Worm (Caenorhabditis elegans) whole organism, L1 larva: ENCODE data around the gene rbm-22.

ENCODE experiments used
- alr-1 ChIP-seq: fragments of 200-800 bp; sonication (Bioruptor generic); optimal IDR thresholded peaks from 2 replicates; lab custom pipeline; 2018; ENCODE audit warnings: borderline replicate concordance, mild to moderate bottlenecking, missing genetic modification characterization, missing compliant biosample characterization
- ama-1 ChIP-seq: fragments of 150-350 bp; optimal IDR thresholded peaks from 2 replicates; lab custom pipeline; 2014
- ceh-88 ChIP-seq: fragments of 200-800 bp; sonication (Bioruptor generic); IDR thresholded peaks from 2 replicates; pipeline ENCODE4 v1.3.6; 2022; ENCODE audit warnings: missing genetic modification characterization, missing compliant biosample characterization
- hlh-4 ChIP-seq: sonication (generic microtip); optimal IDR thresholded peaks from 2 replicates; lab custom pipeline; 2016; ENCODE audit warnings: mild to moderate bottlenecking, missing genetic modification characterization, missing compliant biosample characterization
- lin-13 ChIP-seq: fragments of 150-350 bp; optimal IDR thresholded peaks from 2 replicates; lab custom pipeline; 2014; ENCODE audit warnings: missing biosample characterization, missing genetic modification reagents, missing genetic modification characterization
- lin-15B ChIP-seq: fragments of 150-350 bp; sonication (generic microtip); optimal IDR thresholded peaks from 3 replicates; lab custom pipeline; 2014; ENCODE audit warnings: missing biosample characterization, missing genetic modification characterization
- lin-39 ChIP-seq: fragments of 150-350 bp; optimal IDR thresholded peaks from 2 replicates; lab custom pipeline; 2014; ENCODE audit warnings: missing biosample characterization, missing genetic modification reagents, missing genetic modification characterization
- nhr-11 ChIP-seq: fragments of 150-350 bp; optimal IDR thresholded peaks from 2 replicates; lab custom pipeline; 2014; ENCODE audit warnings: missing biosample characterization, missing genetic modification characterization
- nhr-237 ChIP-seq: fragments of 150-350 bp; optimal IDR thresholded peaks from 2 replicates; lab custom pipeline; 2014; ENCODE audit warnings: missing biosample characterization, missing genetic modification characterization
- nhr-77 ChIP-seq: fragments of 150-350 bp; optimal IDR thresholded peaks from 2 replicates; lab custom pipeline; 2014; ENCODE audit warnings: missing biosample characterization, missing genetic modification characterization
- unc-30 ChIP-seq: sonication (generic microtip); optimal IDR thresholded peaks from 2 replicates; lab custom pipeline; 2017; ENCODE audit warnings: missing biosample characterization, missing genetic modification characterization
- vab-15 ChIP-seq: sonication (generic microtip); optimal IDR thresholded peaks from 2 replicates; lab custom pipeline; 2017; ENCODE audit warnings: missing genotype, mild to moderate bottlenecking, missing genetic modification characterization, missing compliant biosample characterization
- xbp-1 ChIP-seq: sonication (generic microtip); optimal IDR thresholded peaks from 2 replicates; lab custom pipeline; 2016; ENCODE audit warnings: missing genetic modification characterization, missing compliant biosample characterization

ce11 chrIV:10852403-10852802 is 8.8 kb upstream of the rbm-22 start:
- TF ChIP-seq xbp-1 (tag; lab: Kevin White, UChicago) (no peak), nhr-77 (tag; lab: Kevin White, UChicago) (no peak), nhr-237 (tag; lab: Kevin White, UChicago) (no peak), lin-15B (no peak), alr-1 (tag; lab: Kevin White, UChicago) (no peak), unc-30 (tag; lab: Kevin White, UChicago) (no peak), vab-15 (no peak), lin-13 (no peak), lin-39 (tag; lab: Kevin White, UChicago) (no peak), nhr-11 (tag; lab: Kevin White, UChicago) (no peak), ama-1 (no peak), ceh-88 (GFP tag; lab: Robert Waterston, UW) (no peak), hlh-4 (tag; lab: Kevin White, UChicago) (no peak)
